Worm (Caenorhabditis elegans) whole organism, late embryonic: ENCODE data around the gene W09G12.7.

Experiments used
- C08G9.2 ChIP-seq: sonication (generic microtip); optimal IDR thresholded peaks from 2 replicates; lab custom pipeline; 2016; ENCODE audit warnings: mild to moderate bottlenecking, missing genetic modification characterization, moderate library complexity, missing compliant biosample characterization
- ceh-48 ChIP-seq: sonication (generic microtip); optimal IDR thresholded peaks from 2 replicates; lab custom pipeline; 2016; ENCODE audit warnings: missing genetic modification characterization, inconsistent platforms, missing compliant biosample characterization
- dmd-4 ChIP-seq: sonication (generic microtip); optimal IDR thresholded peaks from 2 replicates; lab custom pipeline; 2016; ENCODE audit warnings: borderline replicate concordance, missing genetic modification characterization, missing compliant biosample characterization
- hlh-30 ChIP-seq: sonication (generic microtip); optimal IDR thresholded peaks from 2 replicates; lab custom pipeline; 2017; ENCODE audit warnings: antibody characterized with exemption, missing genetic modification characterization, missing compliant biosample characterization; ENCODE audit not compliant: insufficient read depth
- lim-6 ChIP-seq: sonication (generic microtip); optimal IDR thresholded peaks from 2 replicates; lab custom pipeline; 2016; ENCODE audit warnings: missing genetic modification characterization, missing compliant biosample characterization
- nhr-11 ChIP-seq: fragments of 150-350 bp; optimal IDR thresholded peaks from 2 replicates; lab custom pipeline; 2014; ENCODE audit warnings: missing biosample characterization, missing genetic modification characterization
- pqm-1 ChIP-seq: sonication (generic microtip); optimal IDR thresholded peaks from 2 replicates; lab custom pipeline; 2016; ENCODE audit warnings: missing genetic modification characterization, missing compliant biosample characterization
- syd-9 ChIP-seq: sonication (generic microtip); optimal IDR thresholded peaks from 2 replicates; lab custom pipeline; 2016; ENCODE audit warnings: mild to moderate bottlenecking, missing genetic modification characterization, moderate library complexity, missing compliant biosample characterization
- tbx-2 ChIP-seq: sonication (generic microtip); optimal IDR thresholded peaks from 2 replicates; lab custom pipeline; 2016; ENCODE audit warnings: missing genetic modification characterization, missing compliant biosample characterization

ce11 chrIV:1213192-1213591, 15.7 kb upstream of the W09G12.7 start:
- TF ChIP-seq nhr-11 (tag; lab: Kevin White, UChicago) (no peak), tbx-2 (tag; lab: Kevin White, UChicago) (peak; percentile 54), syd-9 (no peak), hlh-30 (tag; lab: Kevin White, UChicago) (peak; percentile 34), ceh-48 (tag; lab: Kevin White, UChicago) (no peak), C08G9.2 (no peak), pqm-1 (tag; lab: Kevin White, UChicago) (no peak), dmd-4 (no peak), lim-6 (no peak)
